Worm (Caenorhabditis elegans): ENCODE measurements around the gene nspc-3.

DNA sequence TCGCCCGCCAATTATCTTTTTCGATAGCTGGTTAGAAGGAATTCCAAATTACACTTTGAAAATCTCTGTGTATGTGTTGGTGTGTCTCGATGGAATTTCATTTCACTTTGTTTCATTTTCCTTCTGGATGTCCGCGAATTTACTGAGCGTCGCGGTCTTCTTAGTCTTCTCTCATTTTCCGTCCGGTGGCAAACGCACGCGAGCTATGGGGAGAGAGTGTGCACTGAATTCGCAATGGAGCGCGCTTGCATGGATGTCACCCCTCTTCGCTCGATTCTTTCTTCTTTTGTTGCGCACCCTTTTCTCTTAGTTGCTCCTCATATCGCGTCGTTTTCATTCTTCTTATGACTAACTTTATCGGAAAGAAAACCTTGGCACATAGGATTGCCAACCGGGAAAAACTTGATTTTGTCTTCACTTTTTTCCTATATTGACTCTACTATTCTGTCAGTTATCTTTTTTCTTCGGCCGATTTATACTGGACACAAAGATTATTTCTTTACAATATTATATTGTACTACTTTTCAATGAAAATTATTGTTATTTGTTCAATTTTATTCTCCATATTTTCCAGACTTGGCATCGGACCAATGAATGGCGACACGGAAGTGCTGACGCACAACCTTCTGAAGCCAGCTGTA, 14.9 kb downstream of the nspc-3 start, which contains the start of gene dhhc-14:
- no peak for TF ChIP-seq ama-1 (optimal IDR thresholded peaks at IDR 0.05)
- TF ChIP-seq tra-4 (tag; optimal IDR thresholded peaks at IDR 0.05), result no peak
- TF ChIP-seq B0310.2 (tag; optimal IDR thresholded peaks at IDR 0.05), result no peak
- peak; percentile 53 for TF ChIP-seq hmg-4 (GFP tag; optimal IDR thresholded peaks at IDR 0.05)
- TF ChIP-seq ceh-36 (tag; optimal IDR thresholded peaks at IDR 0.05), result no peak
- TF ChIP-seq ets-7 (tag; optimal IDR thresholded peaks at IDR 0.05), result no peak
- TF ChIP-seq scrt-1 (GFP tag; IDR thresholded peaks at IDR 0.05), result no peak
- TF ChIP-seq pes-1 (GFP tag; IDR thresholded peaks at IDR 0.05), result no peak
- TF ChIP-seq hnd-1 (tag; optimal IDR thresholded peaks at IDR 0.05), result no peak
- no peak for TF ChIP-seq flt-1 (GFP tag; IDR thresholded peaks at IDR 0.05)
- no peak for TF ChIP-seq sea-1 (GFP tag; conservative IDR thresholded peaks at IDR 0.05)
- peak; percentile 31 for TF ChIP-seq F13C5.2 (tag; optimal IDR thresholded peaks at IDR 0.05)

All from whole organism, early embryonic.